Fruit fly (Drosophila melanogaster): ENCODE results near the gene CG14324.
A peak's percentile ranks its signal among the peaks of the same experiment; 100 is the strongest.

Gene CG14324

dm6 chr3R:17655040-17655439 lies 36.4 kb upstream of the CG14324 start (continued):
- TF ChIP-seq ranshi (GFP tag; IDR thresholded peaks at IDR 0.05) (peak; percentile 16; the same call in 1 of the 2 replicates), Gsc (GFP tag; IDR thresholded peaks at IDR 0.05) (no peak), CG11723 (GFP tag; optimal IDR thresholded peaks at IDR 0.05) (peak; percentile 22), ap (GFP tag; IDR thresholded peaks at IDR 0.05) (0 out of 2 replicates have a peak, but pooled peaks have one; percentile 21), CG14050 (GFP tag; IDR thresholded peaks at IDR 0.05) (no peak), ash1 (GFP tag; optimal IDR thresholded peaks at IDR 0.05) (no peak), h (optimal IDR thresholded peaks at IDR 0.05) (no peak), CG4328 (GFP tag; optimal IDR thresholded peaks at IDR 0.05) (no peak), sisA (GFP tag; IDR thresholded peaks at IDR 0.05) (no peak), gt (GFP tag; IDR thresholded peaks at IDR 0.05) (no peak), mirr (GFP tag; optimal IDR thresholded peaks at IDR 0.05) (no peak), Xbp1 (GFP tag; optimal IDR thresholded peaks at IDR 0.05) (no peak), PHDP (tag; optimal IDR thresholded peaks at IDR 0.05) (peak; percentile 64), CG3163 (GFP tag; optimal IDR thresholded peaks at IDR 0.05) (no peak), vnd (GFP tag; IDR thresholded peaks at IDR 0.05; ENCODE audit: partially characterized antibody) (no peak), vfl (GFP tag; optimal IDR thresholded peaks at IDR 0.05) (no peak), usp (GFP tag; optimal IDR thresholded peaks at IDR 0.05) (no peak), CG12236 (GFP tag; optimal IDR thresholded peaks at IDR 0.05) (no peak), MBD-R2 (GFP tag; IDR thresholded peaks at IDR 0.05) (no peak), so (GFP tag; IDR thresholded peaks at IDR 0.05) (no peak), vvl (GFP tag; IDR thresholded peaks at IDR 0.05) (0 out of 2 replicates have a peak, but pooled peaks have one; percentile 20), Side (GFP tag; optimal IDR thresholded peaks at IDR 0.05) (no peak), cad (GFP tag; optimal IDR thresholded peaks at IDR 0.05) (no peak), CG8944 (GFP tag; optimal IDR thresholded peaks at IDR 0.05) (no peak), E2f1 (GFP tag; IDR thresholded peaks at IDR 0.05) (no peak), CG6791 (GFP tag; IDR thresholded peaks at IDR 0.05; ENCODE audit: partially characterized antibody) (no peak), grn (GFP tag; optimal IDR thresholded peaks at IDR 0.05) (no peak), bbx (GFP tag; IDR thresholded peaks at IDR 0.05; ENCODE audit: partially characterized antibody) (no peak), onecut (GFP tag; IDR thresholded peaks at IDR 0.05) (peak; percentile 44), Hr39 (optimal IDR thresholded peaks at IDR 0.05) (no peak), CG4360 (GFP tag; IDR thresholded peaks at IDR 0.05) (no peak), CG17612 (GFP tag; IDR thresholded peaks at IDR 0.05) (no peak), TFAM (GFP tag; optimal IDR thresholded peaks at IDR 0.05) (no peak), CG4820 (GFP tag; optimal IDR thresholded peaks at IDR 0.05) (no peak), Mrtf (GFP tag; IDR thresholded peaks at IDR 0.05) (no peak), Bgb (GFP tag; IDR thresholded peaks at IDR 0.05; ENCODE audit: partially characterized antibody) (no peak), CG13287 (GFP tag; IDR thresholded peaks at IDR 0.05; ENCODE audit: partially characterized antibody) (no peak), Vsx1 (GFP tag; optimal IDR thresholded peaks at IDR 0.05) (no peak), CG7372 (GFP tag; IDR thresholded peaks at IDR 0.05) (no peak), Hmx (GFP tag; optimal IDR thresholded peaks at IDR 0.05) (no peak), Mes4 (GFP tag; optimal IDR thresholded peaks at IDR 0.05) (peak; percentile 17), prd (optimal IDR thresholded peaks at IDR 0.05) (no peak), prd (GFP tag; IDR thresholded peaks at IDR 0.05) (no peak), CG10366 (GFP tag; IDR thresholded peaks at IDR 0.05) (no peak), CG1647 (GFP tag; optimal IDR thresholded peaks at IDR 0.05) (no peak), HLH4C (GFP tag; IDR thresholded peaks at IDR 0.05; ENCODE audit: partially characterized antibody) (no peak), dmrt99B (tag; optimal IDR thresholded peaks at IDR 0.05) (peak; percentile 25), CG14965 (GFP tag; optimal IDR thresholded peaks at IDR 0.05; ENCODE audit: borderline replicate concordance) (no peak), CG9215 (GFP tag; IDR thresholded peaks at IDR 0.05) (no peak), klu (GFP tag; IDR thresholded peaks at IDR 0.05) (no peak), CG7357 (GFP tag; IDR thresholded peaks at IDR 0.05) (no peak), CG2678 (tag; optimal IDR thresholded peaks at IDR 0.05) (no peak), CG17802 (tag; optimal IDR thresholded peaks at IDR 0.05) (no peak), BtbVII (GFP tag; optimal IDR thresholded peaks at IDR 0.05) (no peak)

Measured in whole organism, embryonic.